Fruit fly (Drosophila melanogaster) whole organism: ENCODE measurements around the gene CG14369.

Experiments
- CG8478 ChIP-seq: fragments of >200 bp; optimal IDR thresholded peaks from 2 replicates; lab custom pipeline; 2018; ENCODE audit warnings: inconsistent platforms
- Dll ChIP-seq: fragments of >200 bp; optimal IDR thresholded peaks from 2 replicates; lab custom pipeline; 2017
- EcR ChIP-seq, 2 experiments: fragments of >200 bp; optimal IDR thresholded peaks; 2 replicates each; lab custom pipeline; 2017; ENCODE audit warnings: missing biosample characterization in 2 of 2, missing genetic modification characterization in 2 of 2, missing genetic modification reagents in 2 of 2
- pan ChIP-seq: fragments of >200 bp; optimal IDR thresholded peaks from 2 replicates; lab custom pipeline; 2017
- psq ChIP-seq: fragments of >200 bp; optimal IDR thresholded peaks from 2 replicates; lab custom pipeline; 2017
- usp ChIP-seq: fragments of >200 bp; optimal IDR thresholded peaks from 2 replicates; lab custom pipeline; 2017; ENCODE audit warnings: missing biosample characterization, missing genetic modification characterization, mixed read lengths

DNA sequence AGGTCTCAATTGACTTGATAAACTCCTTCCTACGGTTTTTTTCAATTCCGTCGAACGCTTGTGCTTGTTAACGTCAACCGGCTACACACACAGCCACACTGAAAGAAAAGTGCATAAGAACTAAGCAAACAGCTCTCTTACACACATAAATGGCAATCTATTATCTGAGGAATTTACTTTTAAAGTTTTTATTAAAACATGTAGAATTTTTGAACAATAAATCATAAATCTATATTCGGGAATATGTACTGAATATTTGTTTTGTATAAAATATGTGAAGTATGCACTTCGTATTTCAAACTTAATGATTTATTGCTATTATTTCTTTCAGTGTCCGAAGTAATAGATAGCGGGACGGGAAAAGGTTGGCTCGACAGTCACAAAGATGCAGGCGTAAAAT is 42.9 kb downstream of the CG14369 start:
- no peak for TF ChIP-seq usp (GFP tag; lab: Kevin White, UChicago)
- TF ChIP-seq CG8478 (lab: Kevin White, UChicago): no peak
- TF ChIP-seq Dll (lab: Kevin White, UChicago): no peak
- no peak for TF ChIP-seq EcR (GFP tag; optimal IDR thresholded peaks at IDR 0.05; lab: Kevin White, UChicago)
- no peak for TF ChIP-seq psq (lab: Kevin White, UChicago)
- TF ChIP-seq pan (lab: Kevin White, UChicago): no peak
